Worm (Caenorhabditis elegans): Measurements from ENCODE around the gene ZK418.11.

ce11 chrIII:7067385-7067896 is 32.6 kb upstream of the ZK418.11 start, which contains the start of gene ger-1:
- TF ChIP-seq ceh-13 (GFP tag; optimal IDR thresholded peaks at IDR 0.05) (no peak), ama-1 (optimal IDR thresholded peaks at IDR 0.05) (no peak), tbx-11 (GFP tag; IDR thresholded peaks at IDR 0.05) (no peak)
